Fruit fly (Drosophila melanogaster): ENCODE measurements around the gene Tdh.

Gene Tdh

dm6 chr3L:20452813-20453682, 13.7 kb upstream of the Tdh start, which contains the start of gene CG5199 (continued):
- TF ChIP-seq Trl (optimal IDR thresholded peaks at IDR 0.05) (no peak), Trl (GFP tag; optimal IDR thresholded peaks at IDR 0.05) (peak; percentile 10), dmrt99B (tag; optimal IDR thresholded peaks at IDR 0.05) (peak; percentile 50), CG7839 (tag; optimal IDR thresholded peaks at IDR 0.05) (peak; percentile 58), ro (GFP tag; IDR thresholded peaks at IDR 0.05) (no peak), bab2 (GFP tag; optimal IDR thresholded peaks at IDR 0.05) (peak; percentile 35), CG13424 (tag; optimal IDR thresholded peaks at IDR 0.05) (peak; percentile 76), CG11723 (GFP tag; optimal IDR thresholded peaks at IDR 0.05) (no peak), CG7271 (tag; optimal IDR thresholded peaks at IDR 0.05) (no peak), CG18476 (GFP tag; optimal IDR thresholded peaks at IDR 0.05) (peak; percentile 19), fd102C (GFP tag; optimal IDR thresholded peaks at IDR 0.05) (no peak), CG17568 (GFP tag; optimal IDR thresholded peaks at IDR 0.05) (no peak), CG10274 (GFP tag; optimal IDR thresholded peaks at IDR 0.05) (peak; percentile 20), CG3726 (GFP tag; IDR thresholded peaks at IDR 0.05) (0 out of 3 replicates have a peak, but pooled peaks have one; percentile 58), HLHmδ (GFP tag; optimal IDR thresholded peaks at IDR 0.05) (no peak), CoRest (tag; optimal IDR thresholded peaks at IDR 0.05) (peak; percentile 85), CG17612 (GFP tag; IDR thresholded peaks at IDR 0.05) (no peak), CG1602 (GFP tag; optimal IDR thresholded peaks at IDR 0.05) (peak; percentile 56), pnt (GFP tag; optimal IDR thresholded peaks at IDR 0.05) (peak; percentile 70), Hmr (GFP tag; optimal IDR thresholded peaks at IDR 0.05) (peak; percentile 75), Asciz (GFP tag; optimal IDR thresholded peaks at IDR 0.05) (no peak), CG3995 (GFP tag; optimal IDR thresholded peaks at IDR 0.05) (peak; percentile 19), CG17829 (tag; optimal IDR thresholded peaks at IDR 0.05) (peak; percentile 89), Hr39 (optimal IDR thresholded peaks at IDR 0.05) (no peak), CG10565 (GFP tag; optimal IDR thresholded peaks at IDR 0.05) (no peak), NK7.1 (GFP tag; optimal IDR thresholded peaks at IDR 0.05) (no peak), insv (GFP tag; optimal IDR thresholded peaks at IDR 0.05) (peak in 1 of 2 experiments; percentile 44), CG12299 (tag; optimal IDR thresholded peaks at IDR 0.05) (peak; percentile 45), slbo (GFP tag; IDR thresholded peaks at IDR 0.05) (peak; percentile 63), CG1603 (tag; optimal IDR thresholded peaks at IDR 0.05) (peak; percentile 46), HmgD (GFP tag; optimal IDR thresholded peaks at IDR 0.05) (no peak), Bgb (GFP tag; IDR thresholded peaks at IDR 0.05; ENCODE audit: partially characterized antibody) (peak; percentile 75), dpn (GFP tag; optimal IDR thresholded peaks at IDR 0.05) (peak; percentile 12 to 53), CkIIα-i1 (GFP tag; IDR thresholded peaks at IDR 0.05) (no peak), CG7372 (GFP tag; IDR thresholded peaks at IDR 0.05) (peak; percentile 65), CG14667 (GFP tag; IDR thresholded peaks at IDR 0.05) (peak; percentile 60), cato (GFP tag; optimal IDR thresholded peaks at IDR 0.05; ENCODE audit: borderline replicate concordance) (peak; percentile 27), pita (GFP tag; optimal IDR thresholded peaks at IDR 0.05) (no peak), CG7745 (tag; optimal IDR thresholded peaks at IDR 0.05) (no peak), CG14710 (tag; optimal IDR thresholded peaks at IDR 0.05) (peak; percentile 86), CG1024 (GFP tag; IDR thresholded peaks at IDR 0.05) (no peak), CG3838 (GFP tag; optimal IDR thresholded peaks at IDR 0.05) (no peak), Vsx1 (GFP tag; optimal IDR thresholded peaks at IDR 0.05) (peak; percentile 23), psq (GFP tag; optimal IDR thresholded peaks at IDR 0.05) (peak; percentile 43), CG9797 (GFP tag; optimal IDR thresholded peaks at IDR 0.05) (peak; percentile 35), CG8388 (GFP tag; optimal IDR thresholded peaks at IDR 0.05) (peak; percentile 74), Ptx1 (GFP tag; IDR thresholded peaks at IDR 0.05) (peak; percentile 80), sr (GFP tag; IDR thresholded peaks at IDR 0.05) (no peak), odd (GFP tag; optimal IDR thresholded peaks at IDR 0.05) (peak; percentile 48)
